Fruit fly (Drosophila melanogaster): ENCODE data around the gene qua.

qua gene

DNA sequence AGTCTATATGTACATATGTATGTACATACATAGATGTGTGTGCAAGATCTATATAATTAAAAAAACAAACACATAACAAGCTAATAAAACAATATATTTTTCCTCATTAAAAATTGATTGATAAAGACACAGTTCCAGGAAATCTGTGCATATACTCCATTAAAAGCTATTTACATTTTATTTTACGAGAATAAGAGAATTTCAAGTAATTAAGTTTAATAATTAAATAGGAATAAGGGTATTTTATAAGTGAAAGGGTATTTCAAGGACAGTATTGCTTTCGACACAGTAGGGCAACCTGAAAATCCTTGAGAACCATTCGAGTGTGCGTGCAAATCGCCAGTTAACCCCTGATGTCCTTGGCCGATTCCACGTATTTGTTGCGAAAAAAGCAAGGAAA, 44.4 kb downstream of the qua start, which contains the start of gene CG5050:
TSS of gene CG5050 (plus strand) at position 301 of the 400 bp plus-strand sequence.
- no peak for TF ChIP-seq CG1620 (GFP tag; optimal IDR thresholded peaks at IDR 0.05)
- no peak for TF ChIP-seq CG7101 (tag; optimal IDR thresholded peaks at IDR 0.05)
- TF ChIP-seq cnc (optimal IDR thresholded peaks at IDR 0.05): no peak
- TF ChIP-seq Mnt (GFP tag; optimal IDR thresholded peaks at IDR 0.05): no peak
- no peak for TF ChIP-seq CG11617 (GFP tag; optimal IDR thresholded peaks at IDR 0.05)
- no peak for TF ChIP-seq tj (GFP tag; optimal IDR thresholded peaks at IDR 0.05)
- no peak for TF ChIP-seq CG12768 (GFP tag; optimal IDR thresholded peaks at IDR 0.05)
- TF ChIP-seq Crg-1 (GFP tag; optimal IDR thresholded peaks at IDR 0.05): no peak
- no peak for TF ChIP-seq Hr96 (GFP tag; optimal IDR thresholded peaks at IDR 0.05)
- no peak for TF ChIP-seq cic (GFP tag; optimal IDR thresholded peaks at IDR 0.05)
- no peak for TF ChIP-seq bab1 (GFP tag; optimal IDR thresholded peaks at IDR 0.05)
- no peak for TF ChIP-seq CG5204 (GFP tag; optimal IDR thresholded peaks at IDR 0.05)
- no peak for TF ChIP-seq ovo (GFP tag; optimal IDR thresholded peaks at IDR 0.05)
- no peak for TF ChIP-seq toe (GFP tag; optimal IDR thresholded peaks at IDR 0.05)

DNA sequence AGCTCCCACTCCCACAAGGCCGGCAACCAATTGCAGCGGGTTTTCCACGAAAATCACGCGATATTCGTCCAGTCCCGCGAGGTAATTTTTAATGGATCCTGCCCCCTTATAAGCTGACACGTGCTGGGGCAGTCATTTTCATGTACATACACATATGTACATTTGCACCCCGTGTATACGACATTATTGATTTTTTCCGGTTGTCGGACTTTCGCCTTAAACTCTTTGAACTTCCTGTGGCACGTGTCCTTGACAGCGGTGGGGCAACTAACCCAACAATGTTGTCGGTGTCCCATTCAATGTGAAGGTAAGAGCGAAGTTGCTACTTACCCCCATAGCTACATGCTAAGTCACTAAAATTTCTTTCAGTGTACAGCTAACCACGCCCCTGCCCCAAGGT, 44.9 kb downstream of the qua start:
- TF ChIP-seq toe (GFP tag; optimal IDR thresholded peaks at IDR 0.05): no peak
- TF ChIP-seq bab1 (GFP tag; optimal IDR thresholded peaks at IDR 0.05): no peak
- no peak for TF ChIP-seq pad (GFP tag; optimal IDR thresholded peaks at IDR 0.05)
- TF ChIP-seq kay (GFP tag; ENCODE audit: borderline replicate concordance): no peak
- TF ChIP-seq CG14711 (tag; optimal IDR thresholded peaks at IDR 0.05): no peak
- no peak for TF ChIP-seq cnc (optimal IDR thresholded peaks at IDR 0.05)
- TF ChIP-seq CG33017 (tag; optimal IDR thresholded peaks at IDR 0.05): no peak
- TF ChIP-seq CG11617 (GFP tag; optimal IDR thresholded peaks at IDR 0.05): no peak
- TF ChIP-seq Hr96 (GFP tag; optimal IDR thresholded peaks at IDR 0.05): no peak
- TF ChIP-seq CG1620 (GFP tag; optimal IDR thresholded peaks at IDR 0.05): no peak
- no peak for TF ChIP-seq cic (GFP tag; optimal IDR thresholded peaks at IDR 0.05)
- no peak for TF ChIP-seq Clk (GFP tag; optimal IDR thresholded peaks at IDR 0.05)

DNA sequence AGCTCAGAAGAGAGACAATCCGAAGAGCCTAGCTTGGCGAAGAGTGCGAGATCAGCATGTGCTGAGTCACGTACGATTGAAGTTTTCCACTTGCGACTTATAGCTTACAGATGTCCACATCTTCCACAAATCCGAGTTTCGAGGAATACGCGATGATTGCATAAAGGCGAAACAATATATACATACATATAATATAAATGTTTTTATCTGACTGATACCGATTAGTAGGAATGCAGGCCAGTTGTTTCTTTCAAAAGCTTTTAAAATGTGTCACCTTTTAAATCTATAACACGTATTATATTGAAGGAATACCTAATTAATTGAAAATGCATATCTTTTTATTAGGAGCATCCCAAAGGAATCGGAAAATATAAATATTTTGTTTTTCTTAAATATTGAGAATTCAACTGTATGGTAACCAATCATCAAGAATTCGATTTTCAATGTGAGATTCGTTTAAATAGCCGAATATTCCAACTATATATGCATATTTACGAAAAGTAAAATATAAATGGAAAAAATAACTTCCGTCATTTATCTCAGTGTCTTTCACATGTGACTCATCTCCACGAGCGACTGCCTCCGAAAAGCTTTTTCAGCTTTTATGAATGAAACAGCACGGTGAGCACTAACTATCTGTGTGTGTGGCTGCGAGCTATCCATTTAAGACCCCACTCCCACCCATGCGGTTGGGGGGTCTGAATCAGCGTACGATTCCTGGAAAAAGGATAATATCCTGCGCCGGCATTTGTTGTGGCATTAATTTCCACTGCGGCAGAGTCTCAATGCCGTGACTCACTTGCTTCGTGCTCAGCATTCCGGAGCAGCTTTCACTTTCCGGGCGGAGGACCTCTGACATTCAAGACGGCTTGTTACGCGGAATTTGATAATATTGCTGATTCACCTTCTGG, 46.2 kb downstream of the qua start:
- peak; percentile 40 for TF ChIP-seq bab1 (GFP tag; optimal IDR thresholded peaks at IDR 0.05)
- peak; percentile 66 for TF ChIP-seq CG5204 (GFP tag; optimal IDR thresholded peaks at IDR 0.05)
- peak; percentile 33 for TF ChIP-seq toe (GFP tag; optimal IDR thresholded peaks at IDR 0.05)
- TF ChIP-seq Hr96 (GFP tag; optimal IDR thresholded peaks at IDR 0.05): peak; percentile 35
- peak; percentile 21 for TF ChIP-seq tj (GFP tag; optimal IDR thresholded peaks at IDR 0.05)
- peak; percentile 64 for TF ChIP-seq CG33017 (tag; optimal IDR thresholded peaks at IDR 0.05)
- TF ChIP-seq CG12768 (GFP tag; optimal IDR thresholded peaks at IDR 0.05): peak; percentile 51
- TF ChIP-seq CG1620 (GFP tag; optimal IDR thresholded peaks at IDR 0.05): no peak
- TF ChIP-seq pad (GFP tag; optimal IDR thresholded peaks at IDR 0.05): peak; percentile 30
- TF ChIP-seq Mnt (GFP tag; optimal IDR thresholded peaks at IDR 0.05): peak; percentile 19
- peak; percentile 85 to 87 for TF ChIP-seq cnc (optimal IDR thresholded peaks at IDR 0.05)
- peak; percentile 98 for TF ChIP-seq cic (GFP tag; optimal IDR thresholded peaks at IDR 0.05)
- no peak for TF ChIP-seq ovo (GFP tag; optimal IDR thresholded peaks at IDR 0.05)
- no peak for TF ChIP-seq Clk (GFP tag; optimal IDR thresholded peaks at IDR 0.05)
- TF ChIP-seq kay (GFP tag; ENCODE audit: borderline replicate concordance): peak; percentile 99
- peak; percentile 68 for TF ChIP-seq CG14711 (tag; optimal IDR thresholded peaks at IDR 0.05)
- TF ChIP-seq Crg-1 (GFP tag; optimal IDR thresholded peaks at IDR 0.05): peak; percentile 55
- peak; percentile 75 for TF ChIP-seq CG11617 (GFP tag; optimal IDR thresholded peaks at IDR 0.05)
- peak; percentile 75 for TF ChIP-seq CG7101 (tag; optimal IDR thresholded peaks at IDR 0.05)
- TF ChIP-seq CG7045 (GFP tag; optimal IDR thresholded peaks at IDR 0.05): peak; percentile 73

DNA sequence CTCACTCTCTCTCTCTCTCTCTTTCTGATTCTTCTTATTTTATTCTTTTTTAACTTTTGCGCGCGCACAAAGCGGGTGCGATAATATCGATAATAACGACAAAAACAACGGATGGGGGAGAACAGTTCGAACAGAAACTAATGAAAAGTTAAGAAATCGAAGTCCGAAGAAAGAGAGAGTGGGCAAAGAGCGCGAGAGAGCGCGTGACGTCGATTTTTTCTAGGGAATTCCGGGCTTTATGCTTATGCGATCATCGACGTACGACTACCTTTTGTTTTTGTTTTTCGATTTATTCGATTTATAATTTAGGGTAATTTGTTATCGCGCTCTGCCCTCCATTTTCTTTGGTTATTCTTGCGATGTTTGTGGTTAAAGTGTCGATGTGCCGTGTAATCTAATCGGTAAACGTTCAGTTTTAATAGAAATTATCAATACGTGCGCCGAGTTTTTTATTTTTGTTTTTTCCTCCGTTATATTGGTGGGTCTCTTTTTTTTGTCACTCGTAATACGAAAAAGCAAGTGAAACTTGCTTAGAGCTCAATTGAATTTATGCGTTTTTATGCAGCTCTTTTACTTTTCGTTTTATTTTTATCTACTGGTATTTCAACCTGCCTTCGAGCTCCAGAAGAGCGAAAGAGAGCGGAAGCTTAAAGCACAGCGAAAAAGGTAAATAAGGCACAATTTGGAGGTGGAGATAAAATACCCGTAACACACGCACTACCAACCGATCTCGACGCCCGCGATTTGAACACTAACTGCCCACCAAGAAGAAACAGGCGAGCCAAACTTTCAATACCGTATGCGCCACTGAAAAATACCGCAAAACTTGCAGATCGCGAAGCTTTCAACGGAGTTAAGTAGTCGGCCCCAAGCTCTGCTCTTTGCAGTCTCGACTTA, 47.2 kb downstream of the qua start, which contains the start of gene dl:
TSS of gene dl (minus strand) at position 757 of the 897 bp plus-strand sequence.
- TF ChIP-seq bab1 (GFP tag; optimal IDR thresholded peaks at IDR 0.05): no peak
- no peak for TF ChIP-seq Hr96 (GFP tag; optimal IDR thresholded peaks at IDR 0.05)
- TF ChIP-seq CG1620 (GFP tag; optimal IDR thresholded peaks at IDR 0.05): no peak
- TF ChIP-seq Crg-1 (GFP tag; optimal IDR thresholded peaks at IDR 0.05): no peak
- peak; percentile 86 for TF ChIP-seq kay (GFP tag; ENCODE audit: borderline replicate concordance)
- TF ChIP-seq CG33017 (tag; optimal IDR thresholded peaks at IDR 0.05): peak; percentile 3
- peak; percentile 41 for TF ChIP-seq CG11617 (GFP tag; optimal IDR thresholded peaks at IDR 0.05)
- TF ChIP-seq CG7101 (tag; optimal IDR thresholded peaks at IDR 0.05): no peak
- no peak for TF ChIP-seq CG5204 (GFP tag; optimal IDR thresholded peaks at IDR 0.05)
- peak; percentile 1 for TF ChIP-seq CG12768 (GFP tag; optimal IDR thresholded peaks at IDR 0.05)
- no peak for TF ChIP-seq CG7045 (GFP tag; optimal IDR thresholded peaks at IDR 0.05)
- TF ChIP-seq Mnt (GFP tag; optimal IDR thresholded peaks at IDR 0.05): peak; percentile 26
- TF ChIP-seq cnc (optimal IDR thresholded peaks at IDR 0.05): no peak
- TF ChIP-seq ovo (GFP tag; optimal IDR thresholded peaks at IDR 0.05): peak; percentile 56
- no peak for TF ChIP-seq cic (GFP tag; optimal IDR thresholded peaks at IDR 0.05)
- no peak for TF ChIP-seq Clk (GFP tag; optimal IDR thresholded peaks at IDR 0.05)
- TF ChIP-seq tj (GFP tag; optimal IDR thresholded peaks at IDR 0.05): peak; percentile 16
- TF ChIP-seq pad (GFP tag; optimal IDR thresholded peaks at IDR 0.05): no peak
- no peak for TF ChIP-seq CG14711 (tag; optimal IDR thresholded peaks at IDR 0.05)
- TF ChIP-seq toe (GFP tag; optimal IDR thresholded peaks at IDR 0.05): no peak

DNA sequence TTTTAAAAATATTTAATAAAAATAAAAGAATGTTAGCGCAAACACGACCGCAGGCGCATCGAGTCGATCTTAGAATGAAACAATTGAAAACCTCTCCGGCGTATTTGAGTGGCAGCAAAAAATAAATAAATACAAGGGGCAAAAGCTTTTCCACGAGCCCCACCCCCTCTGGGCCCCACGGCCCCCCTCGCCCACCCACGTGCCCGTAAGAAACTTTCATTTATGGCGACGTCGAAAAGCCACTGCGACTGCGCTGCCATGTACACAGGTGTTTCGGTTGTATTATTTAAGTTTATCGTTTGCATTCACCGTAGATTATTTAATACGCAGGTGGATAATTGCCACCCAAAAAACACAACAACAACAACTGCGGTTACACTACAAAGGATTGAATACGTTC, 48.6 kb downstream of the qua start:
- TF ChIP-seq Hr96 (GFP tag; optimal IDR thresholded peaks at IDR 0.05) (no peak), Mnt (GFP tag; optimal IDR thresholded peaks at IDR 0.05) (no peak), CG33017 (tag; optimal IDR thresholded peaks at IDR 0.05) (no peak), CG7101 (tag; optimal IDR thresholded peaks at IDR 0.05) (peak; percentile 3), Crg-1 (GFP tag; optimal IDR thresholded peaks at IDR 0.05) (no peak), pad (GFP tag; optimal IDR thresholded peaks at IDR 0.05) (peak; percentile 3), cnc (optimal IDR thresholded peaks at IDR 0.05) (no peak), CG1620 (GFP tag; optimal IDR thresholded peaks at IDR 0.05) (no peak), CG7045 (GFP tag; optimal IDR thresholded peaks at IDR 0.05) (peak; percentile 35), toe (GFP tag; optimal IDR thresholded peaks at IDR 0.05) (no peak), bab1 (GFP tag; optimal IDR thresholded peaks at IDR 0.05) (no peak), tj (GFP tag; optimal IDR thresholded peaks at IDR 0.05) (peak; percentile 4), kay (GFP tag; ENCODE audit: borderline replicate concordance) (no peak), ovo (GFP tag; optimal IDR thresholded peaks at IDR 0.05) (no peak), CG11617 (GFP tag; optimal IDR thresholded peaks at IDR 0.05) (no peak), CG5204 (GFP tag; optimal IDR thresholded peaks at IDR 0.05) (no peak), CG12768 (GFP tag; optimal IDR thresholded peaks at IDR 0.05) (peak; percentile 36), cic (GFP tag; optimal IDR thresholded peaks at IDR 0.05) (peak; percentile 79), Clk (GFP tag; optimal IDR thresholded peaks at IDR 0.05) (no peak), CG14711 (tag; optimal IDR thresholded peaks at IDR 0.05) (no peak)
